Worm (Caenorhabditis elegans) whole organism, young adult: ENCODE results near the gene nas-24.

Experiments
- B0336.3 ChIP-seq: fragments of 200-800 bp; sonication (Bioruptor generic); IDR thresholded peaks from 2 replicates; pipeline ENCODE4 v1.3.6; 2022; ENCODE audit warnings: missing genetic modification characterization, missing compliant biosample characterization
- C06A6.2 ChIP-seq: fragments of 200-800 bp; sonication (Bioruptor generic); conservative IDR thresholded peaks from 2 replicates; pipeline ENCODE4 v1.3.6; 2022; ENCODE audit warnings: missing genetic modification characterization, missing compliant biosample characterization
- F22D6.2 ChIP-seq: sonication (generic microtip); optimal IDR thresholded peaks from 2 replicates; lab custom pipeline; 2016; ENCODE audit warnings: mild to moderate bottlenecking, missing genetic modification characterization, missing compliant biosample characterization
- F23B12.7 ChIP-seq: sonication (generic microtip); optimal IDR thresholded peaks from 2 replicates; lab custom pipeline; 2017; ENCODE audit warnings: missing genetic modification characterization, mild to moderate bottlenecking, missing compliant biosample characterization, antibody characterized with exemption, moderate library complexity; ENCODE audit not compliant: insufficient read depth
- F55B11.4 ChIP-seq: sonication (generic microtip); optimal IDR thresholded peaks from 2 replicates; lab custom pipeline; 2016; ENCODE audit warnings: missing compliant biosample characterization, missing genetic modification characterization, borderline replicate concordance; ENCODE audit not compliant: insufficient read depth
- F57A8.1 ChIP-seq: fragments of 200-800 bp; sonication (Bioruptor generic); optimal IDR thresholded peaks from 2 replicates; lab custom pipeline; 2018; ENCODE audit warnings: mild to moderate bottlenecking, missing genetic modification characterization, moderate library complexity, missing compliant biosample characterization
- K11D2.4 ChIP-seq: fragments of 200-800 bp; sonication (Bioruptor generic); IDR thresholded peaks from 2 replicates; pipeline ENCODE4 v1.3.6; 2022; ENCODE audit warnings: missing genetic modification reagents, missing genetic modification characterization, missing compliant biosample characterization
- K12H6.12 ChIP-seq: fragments of 200-800 bp; sonication (Bioruptor generic); optimal IDR thresholded peaks from 2 replicates; lab custom pipeline; 2018; ENCODE audit warnings: mild to moderate bottlenecking, missing genetic modification characterization, missing compliant biosample characterization
- Y56A3A.18 ChIP-seq: fragments of 200-800 bp; sonication (Bioruptor generic); IDR thresholded peaks from 2 replicates; pipeline ENCODE4 v1.3.6; 2022; ENCODE audit warnings: missing genetic modification reagents, missing genetic modification characterization, missing compliant biosample characterization
- Y67H2A.10 ChIP-seq: fragments of 200-800 bp; sonication (Bioruptor generic); conservative IDR thresholded peaks from 2 replicates; pipeline ENCODE4 v1.3.6; 2022; ENCODE audit warnings: missing genetic modification reagents, missing genetic modification characterization, missing compliant biosample characterization
- akir-1 ChIP-seq: fragments of 200-800 bp; sonication (Bioruptor generic); optimal IDR thresholded peaks from 2 replicates; lab custom pipeline; 2018; ENCODE audit warnings: mild to moderate bottlenecking, missing genetic modification characterization, moderate library complexity, missing compliant biosample characterization
- ama-1 ChIP-seq, 3 experiments: fragments of 150-350 bp in 1 of 3; sonication (generic microtip) in 2 of 3; optimal IDR thresholded peaks; 2 replicates each; lab custom pipeline; 2014 to 2018; ENCODE audit warnings: missing biosample characterization in 2 of 3, missing genetic modification characterization in 2 of 3, missing genetic modification reagents in 2 of 3
- athp-1 ChIP-seq: sonication (generic microtip); optimal IDR thresholded peaks from 2 replicates; lab custom pipeline; 2017; ENCODE audit warnings: mild to moderate bottlenecking, missing genetic modification characterization, missing compliant biosample characterization
- attf-5 ChIP-seq: fragments of 200-800 bp; sonication (Bioruptor generic); optimal IDR thresholded peaks from 2 replicates; lab custom pipeline; 2018; ENCODE audit warnings: mild to moderate bottlenecking, missing genetic modification characterization, missing compliant biosample characterization
- ccch-3 ChIP-seq: fragments of 200-800 bp; sonication (Bioruptor generic); optimal IDR thresholded peaks from 2 replicates; lab custom pipeline; 2018; ENCODE audit warnings: mild to moderate bottlenecking, missing genetic modification characterization, missing compliant biosample characterization
- cebp-1 ChIP-seq, 2 experiments: fragments of 200-800 bp in 1 of 2; sonication (Bioruptor generic) in 1 of 2; sonication (generic microtip) in 1 of 2; IDR thresholded peaks in 1 of 2; optimal IDR thresholded peaks in 1 of 2; 2 replicates each; pipeline versions ENCODE4 v1.3.6 to Lab custom; 2017 to 2022; ENCODE audit warnings: missing compliant biosample characterization in 2 of 2, missing genetic modification characterization in 2 of 2, mild to moderate bottlenecking in 1 of 2, missing genetic modification reagents in 1 of 2, moderate library complexity in 1 of 2
- ceh-27 ChIP-seq: fragments of 200-800 bp; sonication (Bioruptor generic); optimal IDR thresholded peaks from 2 replicates; lab custom pipeline; 2018; ENCODE audit warnings: mild to moderate bottlenecking, missing genetic modification characterization, moderate library complexity, missing compliant biosample characterization
- chd-7 ChIP-seq: sonication (generic microtip); optimal IDR thresholded peaks from 2 replicates; lab custom pipeline; 2016; ENCODE audit warnings: mild to moderate bottlenecking, missing genetic modification characterization, moderate library complexity, missing compliant biosample characterization
- die-1 ChIP-seq: sonication (generic microtip); optimal IDR thresholded peaks from 2 replicates; lab custom pipeline; 2016; ENCODE audit warnings: missing genotype, mild to moderate bottlenecking, missing genetic modification characterization, missing compliant biosample characterization
- dox-1 ChIP-seq: fragments of 200-800 bp; sonication (Bioruptor generic); IDR thresholded peaks from 2 replicates; pipeline ENCODE4 v1.3.6; 2022; ENCODE audit warnings: missing genetic modification reagents, missing genetic modification characterization, missing compliant biosample characterization
- dpff-1 ChIP-seq: sonication (generic microtip); optimal IDR thresholded peaks from 2 replicates; lab custom pipeline; 2017; ENCODE audit warnings: mild to moderate bottlenecking, missing genetic modification characterization, missing compliant biosample characterization
- dpl-1 ChIP-seq: fragments of 150-350 bp; optimal IDR thresholded peaks from 2 replicates; lab custom pipeline; 2014; ENCODE audit warnings: missing biosample characterization, missing genetic modification reagents, missing genetic modification characterization
- hlh-12 ChIP-seq: sonication (generic microtip); optimal IDR thresholded peaks from 2 replicates; lab custom pipeline; 2016; ENCODE audit warnings: missing genetic modification characterization, missing compliant biosample characterization
- hlh-26 ChIP-seq: fragments of 200-800 bp; sonication (Bioruptor generic); conservative IDR thresholded peaks from 2 replicates; pipeline ENCODE4 v1.3.6; 2022; ENCODE audit warnings: missing genetic modification reagents, missing genetic modification characterization, missing compliant biosample characterization
- hmg-20 ChIP-seq: fragments of 200-800 bp; sonication (Bioruptor generic); IDR thresholded peaks from 2 replicates; pipeline ENCODE4 v1.3.6; 2022; ENCODE audit warnings: missing genetic modification reagents, missing genetic modification characterization, missing compliant biosample characterization
- let-607 ChIP-seq, 2 experiments: fragments of 200-800 bp in 1 of 2; sonication (Bioruptor generic) in 1 of 2; sonication (generic microtip) in 1 of 2; optimal IDR thresholded peaks; 2 replicates each; lab custom pipeline; 2016 to 2018; ENCODE audit warnings: mild to moderate bottlenecking in 2 of 2, missing compliant biosample characterization in 2 of 2, missing genetic modification characterization in 2 of 2, moderate library complexity in 2 of 2, missing genotype in 1 of 2
- lin-35 ChIP-seq, 3 experiments: fragments of 150-350 bp in 2 of 3; sonication (generic microtip) in 1 of 3; optimal IDR thresholded peaks; 2 replicates each; lab custom pipeline; 2014 to 2018; ENCODE audit warnings: missing biosample characterization in 3 of 3, missing genetic modification characterization in 3 of 3, missing genetic modification reagents in 3 of 3
- lin-54 ChIP-seq: fragments of 200-800 bp; sonication (Bioruptor generic); optimal IDR thresholded peaks from 2 replicates; lab custom pipeline; 2018; ENCODE audit warnings: mild to moderate bottlenecking, missing genetic modification characterization, missing compliant biosample characterization
- madf-10 ChIP-seq: sonication (generic microtip); optimal IDR thresholded peaks from 2 replicates; lab custom pipeline; 2016; ENCODE audit warnings: mild to moderate bottlenecking, missing genetic modification characterization, missing compliant biosample characterization
- mcd-1 ChIP-seq: fragments of 200-800 bp; sonication (Bioruptor generic); IDR thresholded peaks from 2 replicates; pipeline ENCODE4 v1.3.6; 2022; ENCODE audit warnings: missing genetic modification reagents, missing genetic modification characterization, missing compliant biosample characterization
- nhr-90 ChIP-seq: sonication (generic microtip); optimal IDR thresholded peaks from 2 replicates; lab custom pipeline; 2016; ENCODE audit warnings: missing genotype, mild to moderate bottlenecking, missing genetic modification characterization, missing compliant biosample characterization
- pbrm-1 ChIP-seq: fragments of 200-800 bp; sonication (Bioruptor generic); IDR thresholded peaks from 2 replicates; pipeline ENCODE4 v1.3.6; 2022; ENCODE audit warnings: missing genetic modification reagents, missing genetic modification characterization, missing compliant biosample characterization
- pha-4 ChIP-seq: fragments of 150-350 bp; sonication (generic microtip); optimal IDR thresholded peaks from 2 replicates; lab custom pipeline; 2014; ENCODE audit warnings: missing biosample characterization, missing genetic modification reagents, missing genetic modification characterization
- snpc-1.3 ChIP-seq: sonication (generic microtip); optimal IDR thresholded peaks from 2 replicates; lab custom pipeline; 2017; ENCODE audit warnings: missing genetic modification characterization, mild to moderate bottlenecking, missing compliant biosample characterization, antibody characterized with exemption, moderate library complexity, missing genotype, missing genetic modification reagents; ENCODE audit not compliant: insufficient read depth
- snpc-3.4 ChIP-seq: sonication (generic microtip); optimal IDR thresholded peaks from 2 replicates; lab custom pipeline; 2017; ENCODE audit warnings: missing genetic modification characterization, mild to moderate bottlenecking, missing compliant biosample characterization, antibody characterized with exemption, moderate library complexity, missing genotype, missing genetic modification reagents
- snpc-4 ChIP-seq, 5 experiments: fragments of 150-350 bp in 1 of 5; sonication (generic microtip) in 4 of 5; optimal IDR thresholded peaks; 2 replicates each; lab custom pipeline; 2014 to 2018; ENCODE audit warnings: missing genetic modification characterization in 5 of 5, missing biosample characterization in 3 of 5, antibody characterized with exemption in 2 of 5, mild to moderate bottlenecking in 2 of 5, missing compliant biosample characterization in 2 of 5, missing genotype in 2 of 5, moderate library complexity in 2 of 5, missing genetic modification reagents in 1 of 5
- somi-1 ChIP-seq: fragments of 200-800 bp; sonication (Bioruptor generic); optimal IDR thresholded peaks from 2 replicates; lab custom pipeline; 2018; ENCODE audit warnings: mild to moderate bottlenecking, missing genetic modification characterization, missing compliant biosample characterization
- tbx-9 ChIP-seq: sonication (generic microtip); optimal IDR thresholded peaks from 2 replicates; lab custom pipeline; 2016; ENCODE audit warnings: borderline replicate concordance, missing genetic modification characterization, inconsistent platforms, missing compliant biosample characterization
- tlf-1 ChIP-seq: fragments of 200-800 bp; sonication (Bioruptor generic); optimal IDR thresholded peaks from 2 replicates; lab custom pipeline; 2018; ENCODE audit warnings: mild to moderate bottlenecking, missing genetic modification characterization, missing compliant biosample characterization
- unc-130 ChIP-seq: sonication (generic microtip); optimal IDR thresholded peaks from 2 replicates; lab custom pipeline; 2016; ENCODE audit warnings: missing genetic modification reagents, missing genetic modification characterization, missing compliant biosample characterization
- unc-62 ChIP-seq: fragments of 150-350 bp; optimal IDR thresholded peaks from 2 replicates; lab custom pipeline; 2014; ENCODE audit warnings: missing biosample characterization, missing genetic modification reagents, missing genetic modification characterization
- zfh-2 ChIP-seq: fragments of 200-800 bp; sonication (Bioruptor generic); conservative IDR thresholded peaks from 2 replicates; pipeline ENCODE4 v1.3.6; 2022; ENCODE audit warnings: missing genetic modification reagents, missing genetic modification characterization, missing compliant biosample characterization
- zim-3 ChIP-seq: sonication (generic microtip); optimal IDR thresholded peaks from 2 replicates; lab custom pipeline; 2017; ENCODE audit warnings: mild to moderate bottlenecking, missing genetic modification characterization, moderate library complexity, missing compliant biosample characterization
- ztf-18 ChIP-seq: sonication (generic microtip); optimal IDR thresholded peaks from 2 replicates; lab custom pipeline; 2016; ENCODE audit warnings: missing genotype, mild to moderate bottlenecking, missing genetic modification characterization, missing compliant biosample characterization

Gene nas-24

DNA sequence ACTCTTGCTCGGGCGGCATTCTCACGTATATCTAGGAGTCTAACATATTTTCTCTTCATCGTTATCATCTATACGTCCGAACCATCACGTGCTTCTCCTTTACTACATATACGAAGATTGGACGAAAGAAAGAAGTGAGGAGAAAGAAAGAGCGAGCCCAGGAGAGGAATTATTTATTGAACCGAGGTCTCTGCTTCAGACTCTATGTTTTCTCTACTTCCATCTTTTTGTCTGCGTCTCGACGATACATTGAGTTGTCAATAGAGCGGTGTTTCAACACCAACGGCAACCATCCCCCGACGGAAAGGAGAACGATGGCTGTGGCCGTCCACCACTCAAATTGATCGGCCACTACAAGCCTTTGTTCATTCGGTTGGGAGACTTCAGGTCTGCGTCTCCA lies 20.2 kb downstream of the nas-24 start (continued):
- TF ChIP-seq mcd-1 (GFP tag; lab: Robert Waterston, UW), result peak; percentile 79
- no peak for TF ChIP-seq pha-4 (tag; lab: Kevin White, UChicago)
- peak in 1 of 2 experiments; percentile 41 for TF ChIP-seq let-607 (tag; optimal IDR thresholded peaks at IDR 0.05; lab: Kevin White, UChicago)
- peak; percentile 70 for TF ChIP-seq F23B12.7
- peak; percentile 44 for TF ChIP-seq unc-62 (GFP tag; lab: Kevin White, UChicago)
- TF ChIP-seq nhr-90 (tag; lab: Kevin White, UChicago), result peak; percentile 23
- TF ChIP-seq tlf-1 (GFP tag; lab: Kevin White, UChicago), result peak; percentile 26
- TF ChIP-seq hlh-26 (GFP tag; lab: Robert Waterston, UW), result no peak
- TF ChIP-seq ama-1 (optimal IDR thresholded peaks at IDR 0.05; lab: Kevin White, UChicago), result peak; percentile 12
- no peak for TF ChIP-seq ama-1 (GFP tag; optimal IDR thresholded peaks at IDR 0.05; lab: Kevin White, UChicago)
- TF ChIP-seq ceh-27 (GFP tag; lab: Kevin White, UChicago), result peak; percentile 76
- peak; percentile 20 for TF ChIP-seq somi-1 (GFP tag; lab: Kevin White, UChicago)
- TF ChIP-seq tbx-9 (tag; lab: Kevin White, UChicago), result no peak
- no peak for TF ChIP-seq snpc-4 (GFP tag; optimal IDR thresholded peaks at IDR 0.05; lab: Kevin White, UChicago)
- peak; percentile 16 to 64 (median 48) for TF ChIP-seq snpc-4 (tag; optimal IDR thresholded peaks at IDR 0.05; lab: Kevin White, UChicago)
- 0 out of 2 replicates have a peak, but pooled peaks have one; percentile 24 for TF ChIP-seq pbrm-1
- TF ChIP-seq unc-130 (GFP tag; lab: Kevin White, UChicago), result no peak
- TF ChIP-seq K11D2.4 (GFP tag; lab: Robert Waterston, UW), result 0 out of 2 replicates have a peak, but pooled peaks have one; percentile 27
- TF ChIP-seq zfh-2 (GFP tag; lab: Robert Waterston, UW), result peak; percentile 85
- TF ChIP-seq ztf-18, result peak; percentile 48
- TF ChIP-seq snpc-3.4 (tag; lab: Kevin White, UChicago), result no peak
- TF ChIP-seq F55B11.4 (tag; lab: Kevin White, UChicago), result no peak
- peak; percentile 84 for TF ChIP-seq K12H6.12 (tag; lab: Kevin White, UChicago)
- TF ChIP-seq athp-1, result peak; percentile 1
- TF ChIP-seq B0336.3 (GFP tag; lab: Robert Waterston, UW), result peak; percentile 39; the same call in 1 of the 2 replicates
- TF ChIP-seq ccch-3 (GFP tag; lab: Kevin White, UChicago), result no peak
- TF ChIP-seq dpl-1, result peak; percentile 1
- peak; percentile 61 for TF ChIP-seq madf-10 (tag; lab: Kevin White, UChicago)
- peak; percentile 93 for TF ChIP-seq attf-5 (GFP tag; lab: Kevin White, UChicago)
- peak in 1 of 3 experiments; percentile 56 for TF ChIP-seq lin-35 (GFP tag; optimal IDR thresholded peaks at IDR 0.05; lab: Kevin White, UChicago)

- TF ChIP-seq Y56A3A.18 (no peak), cebp-1 (GFP tag; IDR thresholded peaks at IDR 0.05; lab: Robert Waterston, UW) (no peak), cebp-1 (tag; optimal IDR thresholded peaks at IDR 0.05; lab: Kevin White, UChicago) (peak; percentile 57)
Observed at ce11 chrV:13790117-13790516, 20.9 kb downstream of the nas-24 start.

DNA sequence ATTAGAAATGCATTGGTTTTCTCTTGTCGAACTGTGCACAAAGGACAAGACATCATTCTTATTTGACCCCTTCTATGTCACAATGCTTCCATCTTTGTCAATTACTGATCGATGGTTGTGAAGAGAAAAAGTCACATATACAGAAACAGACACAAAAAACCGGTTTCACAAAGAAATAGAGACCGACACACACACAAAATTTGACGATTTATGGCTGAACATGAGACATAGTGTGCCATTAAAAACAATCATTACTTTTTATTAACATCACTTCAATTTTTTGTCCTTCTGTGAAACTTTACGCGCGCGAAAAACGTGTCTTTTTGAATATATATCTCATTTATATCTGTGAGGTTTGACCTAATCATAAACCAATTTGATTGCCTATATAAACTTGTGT lies 21.4 kb downstream of the nas-24 start:
- no peak for TF ChIP-seq lin-54 (GFP tag; lab: Kevin White, UChicago)
- TF ChIP-seq snpc-4 (GFP tag; optimal IDR thresholded peaks at IDR 0.05; lab: Kevin White, UChicago), result no peak
- no peak for TF ChIP-seq snpc-4 (tag; optimal IDR thresholded peaks at IDR 0.05; lab: Kevin White, UChicago)
- no peak for TF ChIP-seq hlh-12 (tag; lab: Kevin White, UChicago)
- TF ChIP-seq nhr-90 (tag; lab: Kevin White, UChicago), result no peak
- TF ChIP-seq dox-1 (GFP tag; lab: Robert Waterston, UW), result no peak
- TF ChIP-seq akir-1, result no peak
- no peak for TF ChIP-seq C06A6.2 (GFP tag; lab: Robert Waterston, UW)
- no peak for TF ChIP-seq F22D6.2 (tag; lab: Kevin White, UChicago)
- TF ChIP-seq chd-7 (tag; lab: Kevin White, UChicago), result no peak
- TF ChIP-seq F57A8.1 (GFP tag; lab: Kevin White, UChicago), result no peak
- TF ChIP-seq hmg-20 (GFP tag; lab: Robert Waterston, UW), result no peak
- TF ChIP-seq let-607 (tag; optimal IDR thresholded peaks at IDR 0.05; lab: Kevin White, UChicago), result no peak
- no peak for TF ChIP-seq zim-3 (tag; lab: Kevin White, UChicago)
- TF ChIP-seq Y67H2A.10 (GFP tag; lab: Robert Waterston, UW), result no peak
- TF ChIP-seq snpc-1.3, result no peak
- no peak for TF ChIP-seq die-1
- TF ChIP-seq dpff-1 (tag; lab: Kevin White, UChicago), result no peak
